Worm (Caenorhabditis elegans): Measurements from ENCODE around the gene rbm-25.

The rbm-25 gene

DNA sequence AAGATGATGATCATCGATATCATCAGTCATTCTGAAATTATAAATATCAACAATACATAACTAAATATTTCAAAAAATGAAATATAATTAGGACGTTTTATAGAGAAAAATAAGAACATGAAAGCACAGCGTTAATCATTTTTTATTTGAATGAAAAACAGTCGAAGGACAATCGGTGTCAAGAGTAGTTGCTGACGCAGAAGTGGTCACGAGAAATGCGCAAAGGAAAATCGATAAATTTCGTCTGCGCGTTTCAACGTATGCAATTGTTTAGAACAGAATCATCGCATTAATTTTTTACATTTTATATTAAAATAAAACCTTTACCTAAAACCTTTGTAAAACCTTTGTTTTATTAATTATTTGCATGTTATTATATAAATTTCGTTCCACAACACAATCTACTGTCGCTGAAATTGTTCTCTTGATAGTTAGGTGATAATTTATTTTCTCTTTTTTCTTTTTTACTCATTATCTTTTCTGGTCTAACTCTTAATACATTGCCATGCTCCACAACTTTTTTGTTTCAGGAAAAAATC is at the start of gene rbm-25, which contains the start of gene W04D2.4:
rbm-25 (plus strand) TSS at position 489 of the 539 bp plus-strand sequence.
W04D2.4 (minus strand) TSS at position 31 of the 539 bp plus-strand sequence.
- TF ChIP-seq T23F11.4 (GFP tag; optimal IDR thresholded peaks at IDR 0.05): no peak
- TF ChIP-seq ceh-48 (tag; optimal IDR thresholded peaks at IDR 0.05): peak; percentile 97
- peak; percentile 25 for TF ChIP-seq hlh-30 (tag; optimal IDR thresholded peaks at IDR 0.05; ENCODE audit: insufficient read depth)

DNA sequence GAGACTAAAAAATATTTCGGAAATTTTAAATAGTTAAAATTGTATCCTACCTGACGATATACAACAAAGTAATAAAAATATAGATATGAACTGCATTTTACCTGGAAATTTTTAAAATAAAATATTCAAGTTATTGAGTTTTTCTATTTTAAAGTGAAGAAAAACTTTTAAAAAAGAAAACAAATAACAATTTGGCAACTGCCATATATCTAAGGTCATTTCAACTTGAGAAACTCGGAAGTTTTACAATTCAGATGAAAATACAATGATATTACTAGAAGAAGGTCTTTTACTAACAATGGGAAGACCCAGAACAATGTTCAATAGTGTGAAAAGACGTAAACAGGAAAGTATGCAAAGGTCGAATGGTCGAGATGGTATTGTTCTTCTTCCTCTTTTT is 48.1 kb upstream of the rbm-25 start, which contains the start of gene C54D10.10:
C54D10.10 (minus strand) TSS at position 101 of the 400 bp plus-strand sequence.
- TF ChIP-seq ets-4 (tag; optimal IDR thresholded peaks at IDR 0.05) (no peak), ceh-9 (tag; optimal IDR thresholded peaks at IDR 0.05) (no peak), gmeb-2 (tag; optimal IDR thresholded peaks at IDR 0.05) (no peak), hlh-15 (tag; optimal IDR thresholded peaks at IDR 0.05) (no peak), tbx-7 (tag; optimal IDR thresholded peaks at IDR 0.05) (no peak), npax-4 (tag; optimal IDR thresholded peaks at IDR 0.05) (no peak), unc-86 (tag; optimal IDR thresholded peaks at IDR 0.05) (no peak), pax-1 (tag; optimal IDR thresholded peaks at IDR 0.05) (no peak), pha-2 (tag; optimal IDR thresholded peaks at IDR 0.05) (no peak), eyg-1 (tag; optimal IDR thresholded peaks at IDR 0.05) (no peak), ceh-31 (tag; optimal IDR thresholded peaks at IDR 0.05) (no peak), K02D7.2 (tag; optimal IDR thresholded peaks at IDR 0.05) (no peak), nhr-11 (tag; optimal IDR thresholded peaks at IDR 0.05) (no peak), unc-55 (GFP tag; optimal IDR thresholded peaks at IDR 0.05) (no peak), C38D4.7 (GFP tag; optimal IDR thresholded peaks at IDR 0.05) (no peak), pat-9 (tag; optimal IDR thresholded peaks at IDR 0.05) (no peak), ama-1 (optimal IDR thresholded peaks at IDR 0.05) (no peak), rnt-1 (tag; optimal IDR thresholded peaks at IDR 0.05) (no peak), unc-42 (tag; optimal IDR thresholded peaks at IDR 0.05) (no peak), fkh-6 (tag; optimal IDR thresholded peaks at IDR 0.05) (no peak)

DNA sequence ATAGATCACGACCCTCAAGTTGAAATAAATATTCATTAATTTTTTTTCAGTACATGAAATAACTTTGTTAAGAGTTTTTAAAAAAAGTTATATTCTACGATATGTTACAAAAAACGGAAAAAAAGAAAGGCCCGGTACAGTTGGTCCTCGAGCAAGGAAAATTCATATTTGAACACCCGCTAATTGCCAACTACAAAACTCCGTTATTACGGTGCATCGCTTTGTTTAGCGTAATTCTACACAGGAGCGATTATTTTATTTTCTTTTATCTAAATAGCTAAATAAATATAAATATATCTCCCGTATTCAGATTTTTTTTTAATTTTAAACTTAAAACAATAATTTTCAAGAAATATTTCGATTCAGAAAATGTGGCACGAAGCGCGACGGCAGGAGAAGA is 47.6 kb upstream of the rbm-25 start, which contains the start of gene F28C1.1:
F28C1.1 (plus strand) TSS at position 365 of the 400 bp plus-strand sequence.
- TF ChIP-seq Y22D7AL.16 (tag; optimal IDR thresholded peaks at IDR 0.05): no peak
- TF ChIP-seq ceh-31 (tag; optimal IDR thresholded peaks at IDR 0.05): no peak
- TF ChIP-seq elt-2 (tag; optimal IDR thresholded peaks at IDR 0.05): peak; percentile 11

DNA sequence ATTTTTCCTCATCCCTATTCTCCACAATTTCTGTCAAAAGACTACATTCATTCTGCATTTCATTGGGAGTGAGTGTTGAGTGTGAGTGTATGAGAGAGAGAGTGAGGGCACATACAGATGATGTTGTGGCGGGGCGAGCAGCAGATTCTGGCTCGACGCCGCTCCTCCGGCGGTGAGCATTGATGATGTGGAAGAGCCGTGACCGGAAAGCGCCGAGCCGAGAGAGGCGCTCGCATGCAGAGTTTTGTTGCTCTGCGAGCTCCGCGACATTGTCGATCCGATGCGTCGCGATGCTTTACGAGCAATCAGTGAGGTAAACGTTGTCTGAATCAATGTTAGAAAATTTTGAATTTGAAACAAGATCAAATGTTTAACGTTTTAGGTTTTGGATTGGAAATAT is 42.3 kb upstream of the rbm-25 start:
- TF ChIP-seq lin-11 (tag; optimal IDR thresholded peaks at IDR 0.05) (no peak), unc-55 (GFP tag; optimal IDR thresholded peaks at IDR 0.05) (no peak), che-1 (tag; optimal IDR thresholded peaks at IDR 0.05) (no peak), unc-86 (tag; optimal IDR thresholded peaks at IDR 0.05) (no peak), hlh-13 (GFP tag; optimal IDR thresholded peaks at IDR 0.05) (no peak), ceh-19 (GFP tag; optimal IDR thresholded peaks at IDR 0.05) (no peak), ttx-3 (tag; optimal IDR thresholded peaks at IDR 0.05) (no peak), rnt-1 (tag; optimal IDR thresholded peaks at IDR 0.05) (no peak), elt-2 (tag; optimal IDR thresholded peaks at IDR 0.05) (no peak), ceh-45 (GFP tag; IDR thresholded peaks at IDR 0.05) (no peak)

DNA sequence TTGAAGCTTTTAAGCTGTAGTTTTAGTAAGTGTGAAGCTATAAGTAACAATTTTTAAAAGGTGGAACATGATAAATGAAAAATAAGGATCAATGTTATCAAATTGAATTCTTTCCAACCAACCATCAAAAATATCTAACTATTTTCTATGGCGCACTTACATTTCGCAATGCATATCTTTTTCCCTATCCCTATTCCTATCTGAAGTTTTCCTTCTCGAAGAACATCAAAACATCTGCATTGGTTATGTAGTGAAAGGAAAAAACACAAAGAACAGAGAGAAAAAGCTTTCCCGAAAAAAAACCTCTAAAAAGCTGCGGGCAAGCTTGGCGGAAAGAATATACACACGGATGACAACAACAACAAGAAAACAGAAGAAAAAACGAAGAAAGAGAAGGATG is 37.4 kb upstream of the rbm-25 start:
- no peak for TF ChIP-seq gmeb-2 (tag; optimal IDR thresholded peaks at IDR 0.05)
- no peak for TF ChIP-seq elt-2 (tag; optimal IDR thresholded peaks at IDR 0.05)
- TF ChIP-seq ref-2 (tag; optimal IDR thresholded peaks at IDR 0.05): no peak
- no peak for TF ChIP-seq pha-2 (tag; optimal IDR thresholded peaks at IDR 0.05)
- TF ChIP-seq ceh-19 (GFP tag; optimal IDR thresholded peaks at IDR 0.05): no peak
- TF ChIP-seq sdc-2 (tag; optimal IDR thresholded peaks at IDR 0.05): no peak
- TF ChIP-seq rnt-1 (tag; optimal IDR thresholded peaks at IDR 0.05): no peak
- TF ChIP-seq hlh-8 (tag; optimal IDR thresholded peaks at IDR 0.05): no peak
- no peak for TF ChIP-seq ceh-9 (tag; optimal IDR thresholded peaks at IDR 0.05)
- TF ChIP-seq ama-1 (optimal IDR thresholded peaks at IDR 0.05): no peak

All from whole organism, late embryonic.